Worm (Caenorhabditis elegans) whole organism, early embryonic: ENCODE measurements around the gene fmo-5.
"Not testable (repeated sequence)": the region's sequence is repeated elsewhere in the genome, so short reads cannot be mapped to it uniquely, and the experiment has no call there.

Experiments used
- B0310.2 ChIP-seq: sonication (generic microtip); optimal IDR thresholded peaks from 2 replicates; lab custom pipeline; 2016; ENCODE audit warnings: mild to moderate bottlenecking, missing genetic modification characterization, missing compliant biosample characterization
- F13C5.2 ChIP-seq: sonication (generic microtip); optimal IDR thresholded peaks from 2 replicates; lab custom pipeline; 2017; ENCODE audit warnings: mild to moderate bottlenecking, missing genetic modification characterization, inconsistent platforms, missing compliant biosample characterization
- aly-1 ChIP-seq: sonication (generic microtip); optimal IDR thresholded peaks from 2 replicates; lab custom pipeline; 2016; ENCODE audit warnings: missing genetic modification characterization, missing compliant biosample characterization
- ama-1 ChIP-seq: fragments of 150-350 bp; optimal IDR thresholded peaks from 2 replicates; lab custom pipeline; 2014
- ceh-13 ChIP-seq: fragments of 200-800 bp; sonication (Bioruptor generic); optimal IDR thresholded peaks from 2 replicates; lab custom pipeline; 2018; ENCODE audit warnings: mild to moderate bottlenecking, missing genetic modification characterization, missing compliant biosample characterization
- ceh-36 ChIP-seq: sonication (generic microtip); optimal IDR thresholded peaks from 2 replicates; lab custom pipeline; 2016; ENCODE audit warnings: missing genetic modification characterization, inconsistent platforms, missing compliant biosample characterization
- ets-7 ChIP-seq: sonication (generic microtip); optimal IDR thresholded peaks from 2 replicates; lab custom pipeline; 2016; ENCODE audit warnings: missing genotype, missing genetic modification characterization, missing compliant biosample characterization
- flt-1 ChIP-seq: fragments of 200-800 bp; sonication (Bioruptor generic); IDR thresholded peaks from 2 replicates; pipeline ENCODE4 v1.3.6; 2022; ENCODE audit warnings: missing genetic modification characterization, missing compliant biosample characterization
- hmbx-1 ChIP-seq: sonication (generic microtip); optimal IDR thresholded peaks from 2 replicates; lab custom pipeline; 2016; ENCODE audit warnings: mild to moderate bottlenecking, missing genetic modification characterization, missing compliant biosample characterization
- hmg-4 ChIP-seq: fragments of 200-800 bp; sonication (Bioruptor generic); optimal IDR thresholded peaks from 2 replicates; lab custom pipeline; 2018; ENCODE audit warnings: mild to moderate bottlenecking, missing genetic modification characterization, missing compliant biosample characterization
- hnd-1 ChIP-seq: sonication (generic microtip); optimal IDR thresholded peaks from 2 replicates; lab custom pipeline; 2016; ENCODE audit warnings: missing genetic modification characterization, missing compliant biosample characterization
- pes-1 ChIP-seq: fragments of 200-800 bp; sonication (Bioruptor generic); IDR thresholded peaks from 2 replicates; pipeline ENCODE4 v1.3.6; 2022; ENCODE audit warnings: missing genetic modification reagents, missing genetic modification characterization, missing compliant biosample characterization
- scrt-1 ChIP-seq: fragments of 200-800 bp; sonication (Bioruptor generic); IDR thresholded peaks from 2 replicates; pipeline ENCODE4 v1.3.6; 2022; ENCODE audit warnings: missing genetic modification characterization, missing compliant biosample characterization
- sea-1 ChIP-seq: fragments of 200-800 bp; sonication (Bioruptor generic); conservative IDR thresholded peaks from 2 replicates; pipeline ENCODE4 v1.3.6; 2022; ENCODE audit warnings: missing genetic modification characterization, missing compliant biosample characterization
- tbx-11 ChIP-seq: fragments of 200-800 bp; sonication (Bioruptor generic); IDR thresholded peaks from 2 replicates; pipeline ENCODE4 v1.3.6; 2022; ENCODE audit warnings: missing genetic modification characterization, missing compliant biosample characterization
- tbx-37 ChIP-seq: fragments of 200-800 bp; sonication (Bioruptor generic); conservative IDR thresholded peaks from 2 replicates; pipeline ENCODE4 v1.3.6; 2022; ENCODE audit warnings: missing genetic modification reagents, missing genetic modification characterization, missing compliant biosample characterization
- tra-4 ChIP-seq: sonication (generic microtip); optimal IDR thresholded peaks from 2 replicates; lab custom pipeline; 2017; ENCODE audit warnings: missing genetic modification characterization, missing compliant biosample characterization

Gene fmo-5

ce11 chrV:890835-891234 lies 12.6 kb downstream of the fmo-5 start, which contains the start of gene srlf-22:
Gene srlf-22, plus strand, starts transcription at chrV:891135.
- not testable (repeated sequence) for TF ChIP-seq tbx-37 (GFP tag; lab: Robert Waterston, UW); hmg-4 (GFP tag; lab: Kevin White, UChicago); F13C5.2 (tag; lab: Kevin White, UChicago)

ce11 chrV:890423-890822 lies 13.0 kb downstream of the fmo-5 start, which contains the start of gene srlf-21:
Gene srlf-21, minus strand, starts transcription at chrV:890523.
- TF ChIP-seq ceh-13 (GFP tag; lab: Kevin White, UChicago) (no peak), ets-7 (tag; lab: Kevin White, UChicago) (no peak), aly-1 (no peak), B0310.2 (tag; lab: Kevin White, UChicago) (no peak), pes-1 (GFP tag; lab: Robert Waterston, UW) (no peak), tbx-11 (GFP tag; lab: Robert Waterston, UW) (no peak), scrt-1 (no peak), F13C5.2 (tag; lab: Kevin White, UChicago) (no peak), sea-1 (no peak), tbx-37 (GFP tag; lab: Robert Waterston, UW) (no peak), ceh-36 (tag; lab: Kevin White, UChicago) (no peak), hmbx-1 (tag; lab: Kevin White, UChicago) (no peak), hmg-4 (GFP tag; lab: Kevin White, UChicago) (no peak), flt-1 (GFP tag; lab: Robert Waterston, UW) (no peak), tra-4 (no peak), hnd-1 (no peak), ama-1 (no peak)

- TF ChIP-seq hmg-4 (GFP tag; lab: Kevin White, UChicago) = no peak
- no peak for TF ChIP-seq hnd-1
- no peak for TF ChIP-seq ceh-36 (tag; lab: Kevin White, UChicago)
- no peak for TF ChIP-seq ets-7 (tag; lab: Kevin White, UChicago)
- no peak for TF ChIP-seq pes-1 (GFP tag; lab: Robert Waterston, UW)
Observed at ce11 chrV:889216-889615, 14.2 kb downstream of the fmo-5 start, which contains the start of gene T02B11.6. Gene T02B11.6, minus strand, starts transcription at chrV:889316.

- no peak for TF ChIP-seq ama-1
- no peak for TF ChIP-seq ceh-36 (tag; lab: Kevin White, UChicago)
- no peak for TF ChIP-seq F13C5.2 (tag; lab: Kevin White, UChicago)
- no peak for TF ChIP-seq flt-1 (GFP tag; lab: Robert Waterston, UW)
- TF ChIP-seq B0310.2 (tag; lab: Kevin White, UChicago) = no peak
- no peak for TF ChIP-seq hnd-1
- no peak for TF ChIP-seq tra-4
- TF ChIP-seq ceh-13 (GFP tag; lab: Kevin White, UChicago) = no peak
- TF ChIP-seq hmbx-1 (tag; lab: Kevin White, UChicago) = no peak
- TF ChIP-seq tbx-37 (GFP tag; lab: Robert Waterston, UW) = no peak
- TF ChIP-seq scrt-1 = no peak
Observed at ce11 chrV:884324-884723, 19.1 kb downstream of the fmo-5 start, which contains the start of gene srj-38. Gene srj-38, minus strand, starts transcription at chrV:884424.

ce11 chrV:879171-879570 lies 24.3 kb downstream of the fmo-5 start, which contains the start of gene srg-53:
Gene srg-53, plus strand, starts transcription at chrV:879471.
- TF ChIP-seq tbx-11 (GFP tag; lab: Robert Waterston, UW) (no peak), flt-1 (GFP tag; lab: Robert Waterston, UW) (no peak), tbx-37 (GFP tag; lab: Robert Waterston, UW) (no peak), ceh-36 (tag; lab: Kevin White, UChicago) (no peak), aly-1 (no peak), hmg-4 (GFP tag; lab: Kevin White, UChicago) (no peak), sea-1 (no peak), ets-7 (tag; lab: Kevin White, UChicago) (no peak), scrt-1 (no peak), ceh-13 (GFP tag; lab: Kevin White, UChicago) (no peak), hmbx-1 (tag; lab: Kevin White, UChicago) (no peak), B0310.2 (tag; lab: Kevin White, UChicago) (no peak), ama-1 (no peak), F13C5.2 (tag; lab: Kevin White, UChicago) (no peak), hnd-1 (no peak)

ce11 chrV:878567-878966 lies 24.9 kb downstream of the fmo-5 start, which contains the start of gene T02B11.8:
Gene T02B11.8, minus strand, starts transcription at chrV:878667.
- TF ChIP-seq ceh-13 (GFP tag; lab: Kevin White, UChicago) = no peak
- TF ChIP-seq hmbx-1 (tag; lab: Kevin White, UChicago) = no peak
- no peak for TF ChIP-seq ama-1
- TF ChIP-seq tbx-37 (GFP tag; lab: Robert Waterston, UW) = no peak
- TF ChIP-seq tbx-11 (GFP tag; lab: Robert Waterston, UW) = no peak
- TF ChIP-seq flt-1 (GFP tag; lab: Robert Waterston, UW) = no peak
- TF ChIP-seq hnd-1 = no peak

- TF ChIP-seq ets-7 (tag; lab: Kevin White, UChicago) (no peak), ceh-36 (tag; lab: Kevin White, UChicago) (no peak), scrt-1 (no peak), hmg-4 (GFP tag; lab: Kevin White, UChicago) (no peak), B0310.2 (tag; lab: Kevin White, UChicago) (no peak), pes-1 (GFP tag; lab: Robert Waterston, UW) (no peak), ceh-13 (GFP tag; lab: Kevin White, UChicago) (no peak), tbx-11 (GFP tag; lab: Robert Waterston, UW) (no peak), aly-1 (no peak), flt-1 (GFP tag; lab: Robert Waterston, UW) (no peak), hmbx-1 (tag; lab: Kevin White, UChicago) (no peak), sea-1 (no peak), hnd-1 (no peak), ama-1 (no peak), tbx-37 (GFP tag; lab: Robert Waterston, UW) (no peak), tra-4 (no peak), F13C5.2 (tag; lab: Kevin White, UChicago) (no peak)
Observed at ce11 chrV:875945-876344, 27.5 kb downstream of the fmo-5 start, which contains the start of gene T02B11.9. Gene T02B11.9, plus strand, starts transcription at chrV:876245.
